Worm (Caenorhabditis elegans) whole organism, mixed stage, embryonic: ENCODE measurements around the gene sut-2.

ENCODE experiments used
- M03D4.4 ChIP-seq: sonication (generic microtip); optimal IDR thresholded peaks from 2 replicates; lab custom pipeline; 2017; ENCODE audit warnings: mild to moderate bottlenecking, missing genetic modification characterization, missing compliant biosample characterization
- bed-3 ChIP-seq: fragments of 200-800 bp; sonication (Bioruptor generic); optimal IDR thresholded peaks from 3 replicates; lab custom pipeline; 2018; ENCODE audit warnings: mild to moderate bottlenecking, missing genetic modification characterization, moderate library complexity, missing compliant biosample characterization
- blmp-1 ChIP-seq: fragments of 150-350 bp; optimal IDR thresholded peaks from 2 replicates; lab custom pipeline; 2014; ENCODE audit warnings: missing biosample characterization, missing genetic modification characterization
- ceh-39 ChIP-seq: fragments of 150-350 bp; optimal IDR thresholded peaks from 2 replicates; lab custom pipeline; 2014; ENCODE audit warnings: missing biosample characterization, missing genetic modification characterization
- ceh-43 ChIP-seq: fragments of 200-800 bp; sonication (Bioruptor generic); optimal IDR thresholded peaks from 2 replicates; lab custom pipeline; 2018; ENCODE audit warnings: mild to moderate bottlenecking, missing genetic modification characterization, moderate library complexity, missing compliant biosample characterization
- ceh-83 ChIP-seq: fragments of 200-800 bp; sonication (Bioruptor generic); optimal IDR thresholded peaks from 2 replicates; lab custom pipeline; 2018; ENCODE audit warnings: mild to moderate bottlenecking, missing genetic modification characterization, missing compliant biosample characterization
- ces-1 ChIP-seq: fragments of 150-350 bp; optimal IDR thresholded peaks from 2 replicates; lab custom pipeline; 2014; ENCODE audit warnings: missing biosample characterization, missing genetic modification reagents, missing genetic modification characterization
- cnd-1 ChIP-seq: fragments of 200-800 bp; sonication (Bioruptor generic); optimal IDR thresholded peaks from 2 replicates; lab custom pipeline; 2018; ENCODE audit warnings: mild to moderate bottlenecking, missing genetic modification characterization, missing compliant biosample characterization
- drap-1 ChIP-seq: fragments of 200-800 bp; sonication (Bioruptor generic); optimal IDR thresholded peaks from 3 replicates; lab custom pipeline; 2018; ENCODE audit warnings: mild to moderate bottlenecking, missing genetic modification characterization, missing compliant biosample characterization
- elt-1 ChIP-seq: sonication (generic microtip); optimal IDR thresholded peaks from 2 replicates; lab custom pipeline; 2017; ENCODE audit warnings: missing genetic modification characterization, mild to moderate bottlenecking, missing compliant biosample characterization, antibody characterized with exemption, moderate library complexity, borderline replicate concordance; ENCODE audit not compliant: insufficient read depth
- elt-3 ChIP-seq: fragments of 150-350 bp; optimal IDR thresholded peaks from 2 replicates; lab custom pipeline; 2014; ENCODE audit warnings: missing biosample characterization, missing genetic modification characterization
- flh-1 ChIP-seq: fragments of 200-800 bp; sonication (Bioruptor generic); optimal IDR thresholded peaks from 2 replicates; lab custom pipeline; 2018; ENCODE audit warnings: mild to moderate bottlenecking, missing genetic modification characterization, moderate library complexity, missing compliant biosample characterization
- ham-2 ChIP-seq: fragments of 200-800 bp; sonication (Bioruptor generic); optimal IDR thresholded peaks from 2 replicates; lab custom pipeline; 2018; ENCODE audit warnings: mild to moderate bottlenecking, missing genetic modification characterization, missing compliant biosample characterization
- hlh-1 ChIP-seq: fragments of 150-350 bp; optimal IDR thresholded peaks from 2 replicates; lab custom pipeline; 2014; ENCODE audit warnings: missing biosample characterization, missing genetic modification reagents, missing genetic modification characterization
- lin-13 ChIP-seq: fragments of 150-350 bp; optimal IDR thresholded peaks from 2 replicates; lab custom pipeline; 2014; ENCODE audit warnings: missing biosample characterization, missing genetic modification characterization
- lin-32 ChIP-seq: fragments of 200-800 bp; sonication (Bioruptor generic); optimal IDR thresholded peaks from 2 replicates; lab custom pipeline; 2018; ENCODE audit warnings: mild to moderate bottlenecking, missing genetic modification characterization, missing compliant biosample characterization
- lsy-2 ChIP-seq: fragments of 150-350 bp; optimal IDR thresholded peaks from 2 replicates; lab custom pipeline; 2014; ENCODE audit warnings: missing biosample characterization, missing genetic modification characterization
- mab-5 ChIP-seq: fragments of 150-350 bp; optimal IDR thresholded peaks from 2 replicates; lab custom pipeline; 2014; ENCODE audit warnings: missing biosample characterization, missing genetic modification characterization
- mep-1 ChIP-seq: fragments of 150-350 bp; optimal IDR thresholded peaks from 2 replicates; lab custom pipeline; 2017; ENCODE audit warnings: missing biosample characterization, missing genetic modification reagents, missing genetic modification characterization, inconsistent platforms
- mls-2 ChIP-seq: sonication (generic microtip); optimal IDR thresholded peaks from 2 replicates; lab custom pipeline; 2016; ENCODE audit warnings: mild to moderate bottlenecking, missing genetic modification characterization, moderate library complexity, missing compliant biosample characterization
- nhr-12 ChIP-seq: fragments of 150-350 bp; optimal IDR thresholded peaks from 2 replicates; lab custom pipeline; 2014; ENCODE audit warnings: missing biosample characterization, missing genetic modification characterization
- nhr-2 ChIP-seq: fragments of 150-350 bp; optimal IDR thresholded peaks from 2 replicates; lab custom pipeline; 2014; ENCODE audit warnings: missing biosample characterization, missing genetic modification characterization
- nhr-237 ChIP-seq: fragments of 150-350 bp; optimal IDR thresholded peaks from 2 replicates; lab custom pipeline; 2014; ENCODE audit warnings: missing biosample characterization, missing genetic modification characterization
- nhr-28 ChIP-seq: fragments of 150-350 bp; optimal IDR thresholded peaks from 2 replicates; lab custom pipeline; 2014; ENCODE audit warnings: missing biosample characterization, missing genetic modification characterization
- nhr-76 ChIP-seq: sonication (generic microtip); optimal IDR thresholded peaks from 2 replicates; lab custom pipeline; 2017; ENCODE audit warnings: missing biosample characterization, missing genetic modification characterization
- pha-4 ChIP-seq: fragments of 150-350 bp; optimal IDR thresholded peaks from 2 replicates; lab custom pipeline; 2018; ENCODE audit warnings: missing biosample characterization, missing genetic modification reagents, missing genetic modification characterization
- sem-2 ChIP-seq: fragments of 200-800 bp; sonication (Bioruptor generic); optimal IDR thresholded peaks from 2 replicates; lab custom pipeline; 2018; ENCODE audit warnings: mild to moderate bottlenecking, missing genetic modification characterization, missing compliant biosample characterization
- snpc-4 ChIP-seq: fragments of 150-350 bp; optimal IDR thresholded peaks from 2 replicates; lab custom pipeline; 2014; ENCODE audit warnings: missing biosample characterization, missing genetic modification characterization
- sptf-1 ChIP-seq: sonication (generic microtip); optimal IDR thresholded peaks from 2 replicates; lab custom pipeline; 2017; ENCODE audit warnings: mild to moderate bottlenecking, missing genetic modification characterization, moderate library complexity, missing compliant biosample characterization
- tbx-8 ChIP-seq: fragments of 200-800 bp; sonication (Bioruptor generic); optimal IDR thresholded peaks from 2 replicates; lab custom pipeline; 2018; ENCODE audit warnings: mild to moderate bottlenecking, missing genetic modification characterization, moderate library complexity, missing compliant biosample characterization
- unc-120 ChIP-seq: sonication (generic microtip); optimal IDR thresholded peaks from 2 replicates; lab custom pipeline; 2017; ENCODE audit warnings: missing genetic modification characterization, missing compliant biosample characterization; ENCODE audit not compliant: poor library complexity, severe bottlenecking
- unc-39 ChIP-seq: fragments of 150-350 bp; optimal IDR thresholded peaks from 2 replicates; lab custom pipeline; 2014; ENCODE audit warnings: missing biosample characterization, missing genetic modification characterization
- unc-62 ChIP-seq: fragments of 150-350 bp; optimal IDR thresholded peaks from 2 replicates; lab custom pipeline; 2014; ENCODE audit warnings: missing biosample characterization, missing genetic modification reagents, missing genetic modification characterization
- zip-8 ChIP-seq: fragments of 150-350 bp; optimal IDR thresholded peaks from 2 replicates; lab custom pipeline; 2014; ENCODE audit warnings: missing biosample characterization, missing genetic modification characterization
- ztf-11 ChIP-seq: fragments of 150-350 bp; optimal IDR thresholded peaks from 2 replicates; lab custom pipeline; 2014; ENCODE audit warnings: missing biosample characterization, missing genetic modification characterization

sut-2 gene

ce11 chrV:4569999-4570627 lies at the start of gene sut-2:
sut-2 (minus strand) TSS chrV:4570049.
- TF ChIP-seq ceh-83 (GFP tag; lab: Kevin White, UChicago) (no peak), elt-3 (tag; lab: Kevin White, UChicago) (no peak), ces-1 (GFP tag; lab: Kevin White, UChicago) (peak; percentile 69), unc-120 (tag; lab: Kevin White, UChicago) (peak; percentile 85), mep-1 (tag; lab: Kevin White, UChicago) (peak; percentile 7), lsy-2 (tag; lab: Kevin White, UChicago) (peak; percentile 7)

- TF ChIP-seq nhr-2 (tag; lab: Kevin White, UChicago) (no peak), zip-8 (tag; lab: Kevin White, UChicago) (no peak), elt-1 (tag; lab: Kevin White, UChicago) (no peak)
Measured at ce11 chrV:4617260-4617659, 47.4 kb upstream of the sut-2 start, which contains the start of gene sumv-2. sumv-2 (plus strand) TSS chrV:4617560.

DNA sequence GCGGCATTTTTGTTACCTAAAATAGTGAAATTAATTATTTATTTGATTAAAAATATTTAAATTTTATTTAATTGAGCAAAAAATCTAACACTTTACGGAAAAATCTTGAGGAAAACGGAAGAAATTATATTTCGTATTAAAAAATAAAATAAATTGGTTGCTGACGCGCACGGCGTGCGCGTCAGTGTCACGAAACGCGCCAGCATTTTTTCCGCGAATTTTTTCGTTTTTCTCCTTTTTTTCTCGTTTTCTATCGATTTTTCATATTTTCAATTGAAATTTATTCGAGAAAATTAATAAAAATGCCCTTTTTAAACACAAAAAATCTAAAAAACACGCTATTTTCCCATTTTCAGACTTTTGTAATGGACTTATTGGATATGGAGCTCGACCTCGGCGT lies 46.0 kb upstream of the sut-2 start, which contains the start of the genes Y61A9LA.10 and F54D11.4:
Gene Y61A9LA.10 (minus strand): TSS at position 16 of the 400 bp plus-strand sequence.
Gene F54D11.4 (plus strand): TSS at position 350 of the 400 bp plus-strand sequence.
- TF ChIP-seq ceh-39 (peak; percentile 13), unc-39 (tag; lab: Kevin White, UChicago) (no peak), blmp-1 (tag; lab: Kevin White, UChicago) (no peak), sptf-1 (tag; lab: Kevin White, UChicago) (peak; percentile 64), mls-2 (tag; lab: Kevin White, UChicago) (no peak), ceh-83 (GFP tag; lab: Kevin White, UChicago) (no peak), lin-32 (GFP tag; lab: Kevin White, UChicago) (no peak), nhr-28 (no peak), pha-4 (no peak), zip-8 (tag; lab: Kevin White, UChicago) (no peak), nhr-2 (tag; lab: Kevin White, UChicago) (no peak), ham-2 (no peak), mab-5 (tag; lab: Kevin White, UChicago) (no peak), snpc-4 (tag; lab: Kevin White, UChicago) (no peak), nhr-76 (tag; lab: Kevin White, UChicago) (no peak), flh-1 (GFP tag; lab: Kevin White, UChicago) (no peak), elt-1 (tag; lab: Kevin White, UChicago) (no peak), hlh-1 (tag; lab: Kevin White, UChicago) (no peak), mep-1 (tag; lab: Kevin White, UChicago) (peak; percentile 75), unc-62 (GFP tag; lab: Kevin White, UChicago) (no peak), elt-3 (tag; lab: Kevin White, UChicago) (no peak), nhr-12 (no peak), lin-13 (tag; lab: Kevin White, UChicago) (no peak), unc-120 (tag; lab: Kevin White, UChicago) (no peak), nhr-237 (tag; lab: Kevin White, UChicago) (peak; percentile 14), ces-1 (GFP tag; lab: Kevin White, UChicago) (peak; percentile 65), sem-2 (no peak), M03D4.4 (tag; lab: Kevin White, UChicago) (peak; percentile 42), tbx-8 (GFP tag; lab: Kevin White, UChicago) (no peak), drap-1 (no peak), bed-3 (peak; percentile 4), ceh-43 (GFP tag; lab: Kevin White, UChicago) (peak; percentile 22), cnd-1 (tag; lab: Kevin White, UChicago) (no peak), ztf-11 (tag; lab: Kevin White, UChicago) (no peak), lsy-2 (tag; lab: Kevin White, UChicago) (peak; percentile 20)
